Worm (Caenorhabditis elegans) whole organism, young adult: ENCODE measurements around the gene T14G8.4.

Experiments
- F23B12.7 ChIP-seq: sonication (generic microtip); optimal IDR thresholded peaks from 2 replicates; lab custom pipeline; 2017; ENCODE audit warnings: missing genetic modification characterization, mild to moderate bottlenecking, missing compliant biosample characterization, antibody characterized with exemption, moderate library complexity; ENCODE audit not compliant: insufficient read depth
- F49E8.2 ChIP-seq: sonication (generic microtip); optimal IDR thresholded peaks from 3 replicates; lab custom pipeline; 2017; ENCODE audit warnings: missing genetic modification characterization, mild to moderate bottlenecking, missing compliant biosample characterization, antibody characterized with exemption, moderate library complexity; ENCODE audit not compliant: insufficient read depth
- akir-1 ChIP-seq: fragments of 200-800 bp; sonication (Bioruptor generic); optimal IDR thresholded peaks from 2 replicates; lab custom pipeline; 2018; ENCODE audit warnings: mild to moderate bottlenecking, missing genetic modification characterization, moderate library complexity, missing compliant biosample characterization
- aptf-2 ChIP-seq: fragments of 200-800 bp; sonication (Bioruptor generic); conservative IDR thresholded peaks from 2 replicates; pipeline ENCODE4 v1.3.6; 2022; ENCODE audit warnings: missing genetic modification reagents, missing genetic modification characterization, missing compliant biosample characterization
- dpl-1 ChIP-seq: fragments of 150-350 bp; optimal IDR thresholded peaks from 2 replicates; lab custom pipeline; 2014; ENCODE audit warnings: missing biosample characterization, missing genetic modification reagents, missing genetic modification characterization
- hlh-26 ChIP-seq: fragments of 200-800 bp; sonication (Bioruptor generic); conservative IDR thresholded peaks from 2 replicates; pipeline ENCODE4 v1.3.6; 2022; ENCODE audit warnings: missing genetic modification reagents, missing genetic modification characterization, missing compliant biosample characterization
- pha-4 ChIP-seq: fragments of 150-350 bp; sonication (generic microtip); optimal IDR thresholded peaks from 2 replicates; lab custom pipeline; 2014; ENCODE audit warnings: missing biosample characterization, missing genetic modification reagents, missing genetic modification characterization
- sea-2 ChIP-seq: fragments of 200-800 bp; sonication (Bioruptor generic); IDR thresholded peaks from 2 replicates; pipeline ENCODE4 v1.3.6; 2022; ENCODE audit warnings: missing genetic modification characterization, missing compliant biosample characterization
- unc-62 ChIP-seq: fragments of 150-350 bp; optimal IDR thresholded peaks from 2 replicates; lab custom pipeline; 2014; ENCODE audit warnings: missing biosample characterization, missing genetic modification reagents, missing genetic modification characterization

DNA sequence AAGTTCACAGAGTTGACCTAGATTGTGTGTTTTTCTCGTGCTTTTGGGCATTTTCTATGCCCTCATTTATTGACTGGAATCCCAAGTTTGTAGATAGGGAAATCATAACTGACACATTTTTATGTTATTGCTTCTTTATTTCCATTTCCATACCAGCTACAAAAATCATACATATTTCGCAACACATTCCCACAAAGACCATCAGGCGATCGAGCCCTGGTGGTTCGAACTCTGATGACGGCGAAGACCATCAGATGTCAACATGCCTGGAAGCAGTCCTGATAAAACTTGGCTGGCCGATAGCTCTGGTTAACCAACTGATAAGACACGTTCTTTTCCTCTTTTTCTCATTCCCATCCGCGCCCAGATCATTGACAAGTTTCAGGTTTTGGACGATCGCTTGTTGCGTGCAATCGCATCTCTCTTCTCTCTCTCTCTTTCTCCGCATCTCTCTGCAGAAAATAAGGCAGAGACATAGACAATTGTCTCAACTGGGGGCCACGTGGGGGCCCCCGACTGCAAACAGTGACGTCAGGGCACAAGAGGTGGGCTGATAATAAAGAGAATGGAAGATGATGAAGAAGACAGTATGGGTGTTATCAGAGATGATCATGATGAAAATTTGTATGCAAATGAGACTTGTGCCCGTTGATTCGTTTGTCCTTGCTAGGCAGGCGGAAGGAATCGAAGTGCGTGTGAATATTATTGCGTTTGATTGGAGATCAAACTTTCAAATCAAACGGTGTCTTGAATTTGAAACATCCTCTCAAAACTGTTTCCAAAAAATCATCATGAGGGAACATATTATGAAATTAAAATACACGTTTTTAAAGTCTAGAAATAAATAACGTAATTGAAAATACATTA lies 8.6 kb upstream of the T14G8.4 start:
- peak; percentile 77 for TF ChIP-seq unc-62
- TF ChIP-seq F49E8.2 (tag; lab: Kevin White, UChicago), result no peak
- no peak for TF ChIP-seq aptf-2 (GFP tag; lab: Robert Waterston, UW)
- TF ChIP-seq dpl-1 (GFP tag; lab: Kevin White, UChicago), result no peak
- no peak for TF ChIP-seq sea-2
- TF ChIP-seq F23B12.7, result peak; percentile 14
- peak; percentile 3 for TF ChIP-seq pha-4 (tag; lab: Kevin White, UChicago)
- no peak for TF ChIP-seq akir-1 (GFP tag; lab: Kevin White, UChicago)
- TF ChIP-seq hlh-26 (GFP tag; lab: Robert Waterston, UW), result no peak
